Worm (Caenorhabditis elegans) whole organism, young adult: ENCODE results near the gene F56D2.3.

Source experiments
- B0261.1 ChIP-seq: sonication (generic microtip); optimal IDR thresholded peaks from 2 replicates; lab custom pipeline; 2016; ENCODE audit warnings: mild to moderate bottlenecking, missing genetic modification characterization, moderate library complexity, missing compliant biosample characterization
- D2030.7 ChIP-seq: fragments of 200-800 bp; sonication (Bioruptor generic); IDR thresholded peaks from 2 replicates; pipeline ENCODE4 v1.3.6; 2022; ENCODE audit warnings: missing genetic modification reagents, missing genetic modification characterization, missing compliant biosample characterization
- F10E7.11 ChIP-seq: sonication (generic microtip); optimal IDR thresholded peaks from 2 replicates; lab custom pipeline; 2017; ENCODE audit warnings: mild to moderate bottlenecking, missing genetic modification characterization, moderate library complexity, missing compliant biosample characterization
- F23B12.7 ChIP-seq: sonication (generic microtip); optimal IDR thresholded peaks from 2 replicates; lab custom pipeline; 2017; ENCODE audit warnings: missing genetic modification characterization, mild to moderate bottlenecking, missing compliant biosample characterization, antibody characterized with exemption, moderate library complexity; ENCODE audit not compliant: insufficient read depth
- F57C9.4 ChIP-seq: sonication (generic microtip); optimal IDR thresholded peaks from 2 replicates; lab custom pipeline; 2017; ENCODE audit warnings: mild to moderate bottlenecking, missing genetic modification characterization, missing compliant biosample characterization
- T07F8.4 ChIP-seq: sonication (generic microtip); optimal IDR thresholded peaks from 2 replicates; lab custom pipeline; 2016; ENCODE audit warnings: mild to moderate bottlenecking, missing genetic modification characterization, moderate library complexity, missing compliant biosample characterization
- Y53F4B.3 ChIP-seq: fragments of 200-800 bp; sonication (Bioruptor generic); IDR thresholded peaks from 2 replicates; pipeline ENCODE4 v1.3.6; 2022; ENCODE audit warnings: missing genetic modification reagents, missing genetic modification characterization, missing compliant biosample characterization
- Y67H2A.10 ChIP-seq: fragments of 200-800 bp; sonication (Bioruptor generic); conservative IDR thresholded peaks from 2 replicates; pipeline ENCODE4 v1.3.6; 2022; ENCODE audit warnings: missing genetic modification reagents, missing genetic modification characterization, missing compliant biosample characterization
- ZK185.1 ChIP-seq: sonication (generic microtip); optimal IDR thresholded peaks from 2 replicates; lab custom pipeline; 2016; ENCODE audit warnings: mild to moderate bottlenecking, missing genetic modification characterization, missing compliant biosample characterization; ENCODE audit not compliant: poor library complexity, severe bottlenecking
- athp-1 ChIP-seq: sonication (generic microtip); optimal IDR thresholded peaks from 2 replicates; lab custom pipeline; 2017; ENCODE audit warnings: mild to moderate bottlenecking, missing genetic modification characterization, missing compliant biosample characterization
- bed-2 ChIP-seq: fragments of 200-800 bp; sonication (Bioruptor generic); IDR thresholded peaks from 2 replicates; pipeline ENCODE4 v1.3.6; 2022; ENCODE audit warnings: missing genetic modification reagents, missing genetic modification characterization, missing compliant biosample characterization
- cebp-2 ChIP-seq: fragments of 200-800 bp; sonication (Bioruptor generic); IDR thresholded peaks from 2 replicates; pipeline ENCODE4 v1.3.6; 2022; ENCODE audit warnings: missing genetic modification characterization, missing compliant biosample characterization
- ceh-91 ChIP-seq: fragments of 200-800 bp; sonication (Bioruptor generic); IDR thresholded peaks from 2 replicates; pipeline ENCODE4 v1.3.6; 2022; ENCODE audit warnings: missing genetic modification reagents, missing genetic modification characterization, missing compliant biosample characterization
- die-1 ChIP-seq: sonication (generic microtip); optimal IDR thresholded peaks from 2 replicates; lab custom pipeline; 2016; ENCODE audit warnings: missing genotype, mild to moderate bottlenecking, missing genetic modification characterization, missing compliant biosample characterization
- dpl-1 ChIP-seq: fragments of 150-350 bp; optimal IDR thresholded peaks from 2 replicates; lab custom pipeline; 2014; ENCODE audit warnings: missing biosample characterization, missing genetic modification reagents, missing genetic modification characterization
- egl-44 ChIP-seq: fragments of 200-800 bp; sonication (Bioruptor generic); IDR thresholded peaks from 2 replicates; pipeline ENCODE4 v1.3.6; 2022; ENCODE audit warnings: missing genetic modification reagents, missing genetic modification characterization, missing compliant biosample characterization
- egrh-3 ChIP-seq: fragments of 200-800 bp; sonication (Bioruptor generic); IDR thresholded peaks from 2 replicates; pipeline ENCODE4 v1.3.6; 2022; ENCODE audit warnings: missing genetic modification reagents, missing genetic modification characterization, missing compliant biosample characterization
- ekl-4 ChIP-seq: fragments of 200-800 bp; sonication (Bioruptor generic); IDR thresholded peaks from 2 replicates; pipeline ENCODE4 v1.3.6; 2022; ENCODE audit warnings: missing genetic modification reagents, missing genetic modification characterization, missing compliant biosample characterization
- fkh-3 ChIP-seq: sonication (generic microtip); optimal IDR thresholded peaks from 2 replicates; lab custom pipeline; 2016; ENCODE audit warnings: mild to moderate bottlenecking, missing genetic modification characterization, missing compliant biosample characterization
- gei-17 ChIP-seq: fragments of 200-800 bp; sonication (Bioruptor generic); optimal IDR thresholded peaks from 2 replicates; lab custom pipeline; 2018; ENCODE audit warnings: mild to moderate bottlenecking, missing genetic modification characterization, missing compliant biosample characterization
- him-1 ChIP-seq: sonication (generic microtip); optimal IDR thresholded peaks from 2 replicates; lab custom pipeline; 2016; ENCODE audit warnings: missing genotype, missing genetic modification reagents, missing genetic modification characterization, missing compliant biosample characterization
- hmg-20 ChIP-seq: fragments of 200-800 bp; sonication (Bioruptor generic); IDR thresholded peaks from 2 replicates; pipeline ENCODE4 v1.3.6; 2022; ENCODE audit warnings: missing genetic modification reagents, missing genetic modification characterization, missing compliant biosample characterization
- hrde-1 ChIP-seq: sonication (generic microtip); optimal IDR thresholded peaks from 2 replicates; lab custom pipeline; 2016; ENCODE audit warnings: missing genetic modification characterization, mild to moderate bottlenecking, missing compliant biosample characterization, moderate library complexity, missing genotype, missing genetic modification reagents, borderline replicate concordance
- hsf-1 ChIP-seq: fragments of 200-800 bp; sonication (Bioruptor generic); IDR thresholded peaks from 2 replicates; pipeline ENCODE4 v1.3.6; 2022; ENCODE audit warnings: missing genetic modification reagents, missing genetic modification characterization, missing compliant biosample characterization
- let-526 ChIP-seq: fragments of 200-800 bp; sonication (Bioruptor generic); IDR thresholded peaks from 2 replicates; pipeline ENCODE4 v1.3.6; 2022; ENCODE audit warnings: missing genetic modification reagents, missing genetic modification characterization, missing compliant biosample characterization
- lin-35 ChIP-seq, 3 experiments: fragments of 150-350 bp in 2 of 3; sonication (generic microtip) in 1 of 3; optimal IDR thresholded peaks; 2 replicates each; lab custom pipeline; 2014 to 2018; ENCODE audit warnings: missing biosample characterization in 3 of 3, missing genetic modification characterization in 3 of 3, missing genetic modification reagents in 3 of 3
- lin-40 ChIP-seq: sonication (generic microtip); optimal IDR thresholded peaks from 2 replicates; lab custom pipeline; 2016; ENCODE audit warnings: missing genetic modification characterization, mild to moderate bottlenecking, missing compliant biosample characterization, missing genotype, missing genetic modification reagents
- lin-54 ChIP-seq: fragments of 200-800 bp; sonication (Bioruptor generic); optimal IDR thresholded peaks from 2 replicates; lab custom pipeline; 2018; ENCODE audit warnings: mild to moderate bottlenecking, missing genetic modification characterization, missing compliant biosample characterization
- lsy-27 ChIP-seq: sonication (generic microtip); optimal IDR thresholded peaks from 2 replicates; lab custom pipeline; 2017; ENCODE audit warnings: missing genetic modification characterization, mild to moderate bottlenecking, missing compliant biosample characterization, antibody characterized with exemption, missing genotype, borderline replicate concordance; ENCODE audit not compliant: insufficient read depth
- madf-3 ChIP-seq: fragments of 200-800 bp; sonication (Bioruptor generic); IDR thresholded peaks from 2 replicates; pipeline ENCODE4 v1.3.6; 2022; ENCODE audit warnings: missing genetic modification reagents, missing genetic modification characterization, missing compliant biosample characterization
- madf-6 ChIP-seq: fragments of 200-800 bp; sonication (Bioruptor generic); IDR thresholded peaks from 2 replicates; pipeline ENCODE4 v1.3.6; 2022; ENCODE audit warnings: missing genetic modification reagents, missing genetic modification characterization, missing compliant biosample characterization
- mes-4 ChIP-seq: sonication (generic microtip); optimal IDR thresholded peaks from 2 replicates; lab custom pipeline; 2016; ENCODE audit warnings: missing genotype, missing genetic modification characterization, missing compliant biosample characterization
- mxl-1 ChIP-seq: sonication (generic microtip); optimal IDR thresholded peaks from 2 replicates; lab custom pipeline; 2016; ENCODE audit warnings: missing genetic modification characterization, missing compliant biosample characterization
- repo-1 ChIP-seq: sonication (generic microtip); optimal IDR thresholded peaks from 2 replicates; lab custom pipeline; 2017; ENCODE audit warnings: mild to moderate bottlenecking, missing genetic modification characterization, missing compliant biosample characterization
- rpc-1 ChIP-seq, 2 experiments: fragments of 150-350 bp in 1 of 2; sonication (generic microtip) in 1 of 2; optimal IDR thresholded peaks; 2 replicates each; lab custom pipeline; 2014 to 2018; ENCODE audit warnings: missing biosample characterization in 1 of 2, missing genetic modification characterization in 1 of 2, missing genetic modification reagents in 1 of 2, missing genotype in 1 of 2
- sea-2 ChIP-seq: fragments of 200-800 bp; sonication (Bioruptor generic); IDR thresholded peaks from 2 replicates; pipeline ENCODE4 v1.3.6; 2022; ENCODE audit warnings: missing genetic modification characterization, missing compliant biosample characterization
- snpc-4 ChIP-seq, 5 experiments: fragments of 150-350 bp in 1 of 5; sonication (generic microtip) in 4 of 5; optimal IDR thresholded peaks; 2 replicates each; lab custom pipeline; 2014 to 2018; ENCODE audit warnings: missing genetic modification characterization in 5 of 5, missing biosample characterization in 3 of 5, antibody characterized with exemption in 2 of 5, mild to moderate bottlenecking in 2 of 5, missing compliant biosample characterization in 2 of 5, missing genotype in 2 of 5, moderate library complexity in 2 of 5, missing genetic modification reagents in 1 of 5
- tbx-9 ChIP-seq: sonication (generic microtip); optimal IDR thresholded peaks from 2 replicates; lab custom pipeline; 2016; ENCODE audit warnings: borderline replicate concordance, missing genetic modification characterization, inconsistent platforms, missing compliant biosample characterization
- tlf-1 ChIP-seq: fragments of 200-800 bp; sonication (Bioruptor generic); optimal IDR thresholded peaks from 2 replicates; lab custom pipeline; 2018; ENCODE audit warnings: mild to moderate bottlenecking, missing genetic modification characterization, missing compliant biosample characterization
- unc-62 ChIP-seq: fragments of 150-350 bp; optimal IDR thresholded peaks from 2 replicates; lab custom pipeline; 2014; ENCODE audit warnings: missing biosample characterization, missing genetic modification reagents, missing genetic modification characterization
- zfh-2 ChIP-seq: fragments of 200-800 bp; sonication (Bioruptor generic); conservative IDR thresholded peaks from 2 replicates; pipeline ENCODE4 v1.3.6; 2022; ENCODE audit warnings: missing genetic modification reagents, missing genetic modification characterization, missing compliant biosample characterization
- ztf-25 ChIP-seq: fragments of 200-800 bp; sonication (Bioruptor generic); IDR thresholded peaks from 2 replicates; pipeline ENCODE4 v1.3.6; 2022; ENCODE audit warnings: missing genetic modification reagents, missing genetic modification characterization, missing compliant biosample characterization
- ztf-26 ChIP-seq: sonication (generic microtip); optimal IDR thresholded peaks from 2 replicates; lab custom pipeline; 2017; ENCODE audit warnings: missing genetic modification characterization, missing compliant biosample characterization
- ztf-28 ChIP-seq: fragments of 200-800 bp; sonication (Bioruptor generic); IDR thresholded peaks from 2 replicates; pipeline ENCODE4 v1.3.6; 2022; ENCODE audit warnings: missing genetic modification reagents, missing genetic modification characterization, missing compliant biosample characterization
- ztf-3 ChIP-seq: fragments of 200-800 bp; sonication (Bioruptor generic); optimal IDR thresholded peaks from 2 replicates; lab custom pipeline; 2018; ENCODE audit warnings: mild to moderate bottlenecking, missing genetic modification characterization, missing compliant biosample characterization
- ztf-6 ChIP-seq: fragments of 200-800 bp; sonication (Bioruptor generic); IDR thresholded peaks from 2 replicates; pipeline ENCODE4 v1.3.6; 2022; ENCODE audit warnings: missing genetic modification reagents, missing genetic modification characterization, missing compliant biosample characterization

Gene F56D2.3

DNA sequence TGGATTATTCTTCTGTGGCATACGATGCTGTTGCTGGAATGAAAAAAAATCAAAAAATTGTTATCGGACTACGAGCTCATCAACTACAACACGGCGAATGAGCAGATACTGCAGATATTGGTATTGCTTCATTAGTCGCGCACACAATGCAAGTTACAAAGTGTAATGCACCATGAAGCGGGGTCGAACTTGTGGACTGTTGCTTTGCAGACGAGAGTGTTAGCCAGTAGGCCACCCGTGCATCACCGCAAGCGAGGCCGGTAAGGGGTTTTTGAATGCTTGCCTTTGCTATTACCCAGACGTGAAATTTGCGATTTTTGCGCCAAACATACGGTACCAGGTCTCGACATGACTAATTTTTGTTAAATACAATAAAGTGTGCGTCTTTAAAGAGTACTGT lies 17.3 kb downstream of the F56D2.3 start (continued):
- peak; percentile 74 for TF ChIP-seq ztf-3 (GFP tag; lab: Kevin White, UChicago)
- peak; percentile 82; the same call in 1 of the 2 replicates for TF ChIP-seq egl-44 (GFP tag; lab: Robert Waterston, UW)
- peak; percentile 80 for TF ChIP-seq lin-40
- TF ChIP-seq egrh-3 (GFP tag; lab: Robert Waterston, UW) = 0 out of 2 replicates have a peak, but pooled peaks have one; percentile 21
- TF ChIP-seq bed-2 (GFP tag; lab: Robert Waterston, UW) = 0 out of 2 replicates have a peak, but pooled peaks have one; percentile 46
- peak; percentile 87 for TF ChIP-seq mes-4
- TF ChIP-seq hsf-1 (GFP tag; lab: Robert Waterston, UW) = peak; percentile 33; the same call in 1 of the 2 replicates
- no peak; the same call in 1 of the 2 replicates for TF ChIP-seq ztf-25 (GFP tag; lab: Robert Waterston, UW)
- 0 out of 2 replicates have a peak, but pooled peaks have one; percentile 31 for TF ChIP-seq ztf-6
- peak; percentile 86 for TF ChIP-seq ZK185.1 (tag; lab: Kevin White, UChicago)
- TF ChIP-seq B0261.1 (tag; lab: Kevin White, UChicago) = peak; percentile 89
- peak; percentile 70 for TF ChIP-seq D2030.7 (GFP tag; lab: Robert Waterston, UW)
- TF ChIP-seq let-526 (GFP tag; lab: Robert Waterston, UW) = no peak
- TF ChIP-seq ceh-91 (GFP tag; lab: Robert Waterston, UW) = peak; percentile 47
- no peak for TF ChIP-seq gei-17 (GFP tag; lab: Kevin White, UChicago)
- TF ChIP-seq die-1 (tag; lab: Kevin White, UChicago) = peak; percentile 88
- peak; percentile 81 for TF ChIP-seq F10E7.11 (tag; lab: Kevin White, UChicago)
- peak; percentile 91; the same call in 1 of the 2 replicates for TF ChIP-seq cebp-2 (GFP tag; lab: Robert Waterston, UW)
- peak; percentile 57 for TF ChIP-seq F57C9.4 (tag; lab: Kevin White, UChicago)
- TF ChIP-seq repo-1 = peak; percentile 88
- TF ChIP-seq sea-2 (GFP tag; lab: Robert Waterston, UW) = no peak
- no peak for TF ChIP-seq lsy-27
- TF ChIP-seq F23B12.7 (tag; lab: Kevin White, UChicago) = peak; percentile 91
- peak; percentile 77 for TF ChIP-seq ztf-26
- peak; percentile 74 for TF ChIP-seq tlf-1 (GFP tag; lab: Kevin White, UChicago)
- peak; percentile 68 for TF ChIP-seq snpc-4 (GFP tag; optimal IDR thresholded peaks at IDR 0.05; lab: Kevin White, UChicago)
- TF ChIP-seq snpc-4 (tag; optimal IDR thresholded peaks at IDR 0.05; lab: Kevin White, UChicago) = peak; percentile 18 to 71 (median 64)
- peak; percentile 77 for TF ChIP-seq rpc-1 (optimal IDR thresholded peaks at IDR 0.05; lab: Kevin White, UChicago)
- TF ChIP-seq rpc-1 (tag; optimal IDR thresholded peaks at IDR 0.05; lab: Kevin White, UChicago) = peak; percentile 89
- TF ChIP-seq hrde-1 = peak; percentile 77
- TF ChIP-seq tbx-9 = peak; percentile 13
- peak; percentile 77 for TF ChIP-seq madf-6 (GFP tag; lab: Robert Waterston, UW)
- TF ChIP-seq zfh-2 (GFP tag; lab: Robert Waterston, UW) = peak; percentile 51; the same call in 1 of the 2 replicates
- TF ChIP-seq mxl-1 (tag; lab: Kevin White, UChicago) = peak; percentile 73
- TF ChIP-seq dpl-1 = no peak
- TF ChIP-seq fkh-3 (tag; lab: Kevin White, UChicago) = peak; percentile 59
- TF ChIP-seq him-1 (tag; lab: Kevin White, UChicago) = peak; percentile 52
- TF ChIP-seq unc-62 (GFP tag; lab: Kevin White, UChicago) = no peak
- TF ChIP-seq madf-3 (GFP tag; lab: Robert Waterston, UW) = peak; percentile 67; the same call in 1 of the 2 replicates
- no peak for TF ChIP-seq Y53F4B.3 (GFP tag; lab: Robert Waterston, UW)
- no peak for TF ChIP-seq Y67H2A.10 (GFP tag; lab: Robert Waterston, UW)
- peak; percentile 75 for TF ChIP-seq lin-54 (GFP tag; lab: Kevin White, UChicago)
- 0 out of 2 replicates have a peak, but pooled peaks have one; percentile 50 for TF ChIP-seq ztf-28 (GFP tag; lab: Robert Waterston, UW)
- TF ChIP-seq hmg-20 (GFP tag; lab: Robert Waterston, UW) = peak; percentile 77; the same call in 1 of the 2 replicates
- TF ChIP-seq T07F8.4 (tag; lab: Kevin White, UChicago) = peak; percentile 87
- TF ChIP-seq athp-1 (tag; lab: Kevin White, UChicago) = peak; percentile 93
- peak; percentile 77; the same call in 1 of the 2 replicates for TF ChIP-seq ekl-4
- TF ChIP-seq lin-35 (GFP tag; optimal IDR thresholded peaks at IDR 0.05; lab: Kevin White, UChicago) = peak in 1 of 3 experiments; percentile 57
